Fruit fly (Drosophila melanogaster): ENCODE results near the gene CG7091.

CG7091 gene

dm6 chr3R:13014168-13014881, 36.5 kb downstream of the CG7091 start (continued):
- 0 out of 3 replicates have a peak, but pooled peaks have one; percentile 18 for TF ChIP-seq CG17361 (GFP tag; IDR thresholded peaks at IDR 0.05)
- TF ChIP-seq pita (GFP tag; optimal IDR thresholded peaks at IDR 0.05) = no peak
- TF ChIP-seq CG17359 (tag; optimal IDR thresholded peaks at IDR 0.05) = peak; percentile 21
- no peak for TF ChIP-seq CG10565 (GFP tag; optimal IDR thresholded peaks at IDR 0.05)
- 0 out of 2 replicates have a peak, but pooled peaks have one; percentile 35 for TF ChIP-seq CG14441 (GFP tag; IDR thresholded peaks at IDR 0.05)
- TF ChIP-seq CG6254 (GFP tag; optimal IDR thresholded peaks at IDR 0.05) = no peak
- TF ChIP-seq CG6813 (GFP tag; optimal IDR thresholded peaks at IDR 0.05) = no peak
- no peak for TF ChIP-seq HLH54F (GFP tag; optimal IDR thresholded peaks at IDR 0.05)
- TF ChIP-seq CG2116 (GFP tag; optimal IDR thresholded peaks at IDR 0.05) = no peak
- no peak for TF ChIP-seq CG11456 (GFP tag; IDR thresholded peaks at IDR 0.05)
- TF ChIP-seq Ptx1 (GFP tag; IDR thresholded peaks at IDR 0.05) = peak; percentile 12; the same call in 1 of the 2 replicates
- no peak for TF ChIP-seq nerfin-2 (GFP tag; IDR thresholded peaks at IDR 0.05; ENCODE audit: partially characterized antibody)
- TF ChIP-seq dpn (GFP tag; optimal IDR thresholded peaks at IDR 0.05) = peak in 1 of 2 experiments; percentile 1
- TF ChIP-seq CG13424 (tag; optimal IDR thresholded peaks at IDR 0.05) = peak; percentile 8
- TF ChIP-seq sd (tag; optimal IDR thresholded peaks at IDR 0.05) = no peak
- TF ChIP-seq chm (GFP tag; IDR thresholded peaks at IDR 0.05) = no peak
- 0 out of 2 replicates have a peak, but pooled peaks have one; percentile 33 for TF ChIP-seq ara (GFP tag; IDR thresholded peaks at IDR 0.05)
- no peak for TF ChIP-seq Abd-B (GFP tag; optimal IDR thresholded peaks at IDR 0.05)
- TF ChIP-seq CG17186 (GFP tag; optimal IDR thresholded peaks at IDR 0.05) = no peak
- no peak for TF ChIP-seq HLH4C (GFP tag; IDR thresholded peaks at IDR 0.05; ENCODE audit: partially characterized antibody)
- TF ChIP-seq CG18011 (GFP tag; optimal IDR thresholded peaks at IDR 0.05) = no peak
- TF ChIP-seq prd (optimal IDR thresholded peaks at IDR 0.05) = no peak
- TF ChIP-seq prd (GFP tag; IDR thresholded peaks at IDR 0.05) = peak; percentile 56; the same call in 2 of the 3 replicates
- peak; percentile 42 for TF ChIP-seq CG9932 (GFP tag; IDR thresholded peaks at IDR 0.05)
- TF ChIP-seq CG8290 (GFP tag; optimal IDR thresholded peaks at IDR 0.05) = no peak
- TF ChIP-seq CG8290 (tag; optimal IDR thresholded peaks at IDR 0.05) = peak in 1 of 2 experiments; percentile 41
- no peak for TF ChIP-seq pfk (GFP tag; optimal IDR thresholded peaks at IDR 0.05)
- TF ChIP-seq CG11695 (GFP tag; IDR thresholded peaks at IDR 0.05) = 0 out of 3 replicates have a peak, but pooled peaks have one; percentile 16
- peak; percentile 16 for TF ChIP-seq CG12769 (tag; optimal IDR thresholded peaks at IDR 0.05)
- TF ChIP-seq Dp (GFP tag; optimal IDR thresholded peaks at IDR 0.05) = no peak
- TF ChIP-seq CG8089 (GFP tag; optimal IDR thresholded peaks at IDR 0.05) = no peak
- TF ChIP-seq CG7745 (tag; optimal IDR thresholded peaks at IDR 0.05) = no peak
- no peak for TF ChIP-seq gsb (GFP tag; IDR thresholded peaks at IDR 0.05)
- peak in 1 of 2 experiments; percentile 30 for TF ChIP-seq Hr51 (GFP tag; optimal IDR thresholded peaks at IDR 0.05)
- TF ChIP-seq CG33557 (GFP tag; optimal IDR thresholded peaks at IDR 0.05) = no peak
- TF ChIP-seq sug (tag; optimal IDR thresholded peaks at IDR 0.05) = no peak
- TF ChIP-seq CG4282 (GFP tag; optimal IDR thresholded peaks at IDR 0.05) = no peak
- TF ChIP-seq otp (GFP tag; IDR thresholded peaks at IDR 0.05) = no peak
- no peak for TF ChIP-seq psq (GFP tag; optimal IDR thresholded peaks at IDR 0.05)

- TF ChIP-seq row (GFP tag; IDR thresholded peaks at IDR 0.05) = no peak
- no peak for TF ChIP-seq CG14667 (GFP tag; IDR thresholded peaks at IDR 0.05)
- no peak for TF ChIP-seq Ets65A (GFP tag)
- peak; percentile 0 for TF ChIP-seq Med (GFP tag)
- TF ChIP-seq Dp (GFP tag; optimal IDR thresholded peaks at IDR 0.05) = peak; percentile 5
- no peak for TF ChIP-seq Gug (GFP tag; IDR thresholded peaks at IDR 0.05)
- TF ChIP-seq CG7987 (GFP tag; optimal IDR thresholded peaks at IDR 0.05) = no peak
- no peak for TF ChIP-seq lab (GFP tag; optimal IDR thresholded peaks at IDR 0.05)
- no peak for TF ChIP-seq CG32772 (GFP tag; IDR thresholded peaks at IDR 0.05)
- no peak for TF ChIP-seq CG8478 (optimal IDR thresholded peaks at IDR 0.05)
- TF ChIP-seq ems (GFP tag; optimal IDR thresholded peaks at IDR 0.05) = no peak
- TF ChIP-seq CG10565 (GFP tag; optimal IDR thresholded peaks at IDR 0.05) = no peak
- no peak for TF ChIP-seq Trl (optimal IDR thresholded peaks at IDR 0.05)
- TF ChIP-seq Trl (GFP tag; optimal IDR thresholded peaks at IDR 0.05) = no peak
- TF ChIP-seq dimm (GFP tag; IDR thresholded peaks at IDR 0.05) = no peak
Observed at dm6 chr3R:13015402-13015801, 37.6 kb downstream of the CG7091 start.
